Fruit fly (Drosophila melanogaster) whole organism, prepupa: Measurements from ENCODE around the gene mRpL55.

ENCODE experiments used
- Blimp-1 ChIP-seq: fragments of 200-800 bp; sonication (Bioruptor generic); optimal IDR thresholded peaks from 3 replicates; lab custom pipeline; 2017; ENCODE audit warnings: missing biosample characterization, missing genetic modification characterization, mild to moderate bottlenecking, moderate library complexity, missing genetic modification reagents
- CG16779 ChIP-seq: fragments of 200-800 bp; sonication (Bioruptor generic); optimal IDR thresholded peaks from 3 replicates; lab custom pipeline; 2017; ENCODE audit warnings: missing biosample characterization, mild to moderate bottlenecking, missing genetic modification characterization
- CG34406 ChIP-seq: fragments of 200-800 bp; sonication (Bioruptor generic); optimal IDR thresholded peaks from 3 replicates; lab custom pipeline; 2016; ENCODE audit warnings: missing biosample characterization, missing genetic modification characterization
- CG6792 ChIP-seq: fragments of 200-800 bp; sonication (Bioruptor generic); optimal IDR thresholded peaks from 3 replicates; lab custom pipeline; 2016; ENCODE audit warnings: missing biosample characterization, missing genetic modification characterization
- CG6808 ChIP-seq: fragments of 200-800 bp; sonication (Bioruptor generic); optimal IDR thresholded peaks from 3 replicates; lab custom pipeline; 2017; ENCODE audit warnings: missing biosample characterization, missing genetic modification characterization, mild to moderate bottlenecking, moderate library complexity, missing genetic modification reagents
- Eip93F ChIP-seq: fragments of 200-800 bp; sonication (Bioruptor generic); optimal IDR thresholded peaks from 2 replicates; lab custom pipeline; 2016; ENCODE audit warnings: missing biosample characterization, mild to moderate bottlenecking, missing genetic modification characterization
- Gug ChIP-seq: fragments of 200-800 bp; sonication (Bioruptor generic); IDR thresholded peaks from 2 replicates; pipeline ENCODE4 v1.3.6; 2022; ENCODE audit warnings: missing biosample characterization, missing genetic modification characterization
- Hr4 ChIP-seq: fragments of 200-800 bp; sonication (Bioruptor generic); optimal IDR thresholded peaks from 3 replicates; lab custom pipeline; 2016; ENCODE audit warnings: missing biosample characterization, missing genetic modification characterization
- cyc ChIP-seq: fragments of 200-800 bp; sonication (Bioruptor generic); optimal IDR thresholded peaks from 3 replicates; lab custom pipeline; 2016; ENCODE audit warnings: missing biosample characterization, missing genetic modification characterization
- eg ChIP-seq: fragments of 200-800 bp; sonication (Bioruptor generic); IDR thresholded peaks from 3 replicates; pipeline ENCODE4 v1.3.6; 2022; ENCODE audit warnings: missing biosample characterization, missing genetic modification characterization
- fkh ChIP-seq: fragments of 200-800 bp; sonication (Bioruptor generic); optimal IDR thresholded peaks from 3 replicates; lab custom pipeline; 2017; ENCODE audit warnings: missing biosample characterization, mild to moderate bottlenecking, missing genetic modification characterization, moderate library complexity
- net ChIP-seq: fragments of 200-800 bp; sonication (Bioruptor generic); optimal IDR thresholded peaks from 3 replicates; lab custom pipeline; 2016; ENCODE audit warnings: missing biosample characterization, missing genetic modification characterization
- salr ChIP-seq, 2 experiments: fragments of 200-800 bp; sonication (Bioruptor generic); optimal IDR thresholded peaks; 3 replicates each; lab custom pipeline; 2016 to 2018; ENCODE audit warnings: missing biosample characterization in 2 of 2, missing genetic modification characterization in 2 of 2, mild to moderate bottlenecking in 1 of 2

DNA sequence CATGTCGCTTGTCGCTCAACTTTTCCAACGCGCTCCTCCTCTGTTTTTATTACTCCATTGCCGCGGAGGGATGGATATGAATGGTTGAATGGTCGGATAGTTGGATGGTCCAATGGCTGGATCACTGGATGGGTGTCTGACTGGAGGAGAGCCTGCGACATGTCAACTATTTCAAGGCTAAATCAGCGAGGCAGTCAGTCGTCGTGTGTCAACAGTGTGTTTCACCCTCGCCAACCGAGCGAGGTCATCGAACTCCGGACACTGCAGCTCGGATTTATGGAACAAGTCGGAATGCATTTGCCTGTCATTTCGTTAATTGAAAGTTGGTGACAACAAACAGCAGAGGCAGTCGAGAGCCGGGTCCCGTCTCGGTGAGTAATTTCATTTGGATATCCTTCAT, 22.8 kb downstream of the mRpL55 start:
- TF ChIP-seq fkh (GFP tag; lab: Kevin White, UChicago) (no peak), CG34406 (GFP tag; lab: Kevin White, UChicago) (no peak), CG6808 (GFP tag; lab: Kevin White, UChicago) (no peak), Eip93F (GFP tag; lab: Kevin White, UChicago) (no peak), salr (GFP tag; optimal IDR thresholded peaks at IDR 0.05; lab: Kevin White, UChicago) (no peak), Gug (no peak), net (no peak), CG16779 (tag; lab: Kevin White, UChicago) (no peak), Blimp-1 (GFP tag; lab: Kevin White, UChicago) (no peak), eg (GFP tag; lab: Robert Waterston, UW) (no peak), cyc (GFP tag; lab: Kevin White, UChicago) (no peak), CG6792 (no peak), Hr4 (GFP tag; lab: Kevin White, UChicago) (no peak)
